Worm (Caenorhabditis elegans) whole organism, young adult: ENCODE measurements around the gene act-1.

Experiments used
- C17E4.6 ChIP-seq: fragments of 200-800 bp; sonication (Bioruptor generic); IDR thresholded peaks from 2 replicates; pipeline ENCODE4 v1.3.6; 2022; ENCODE audit warnings: missing genetic modification reagents, missing genetic modification characterization, missing compliant biosample characterization
- F10E7.11 ChIP-seq: sonication (generic microtip); optimal IDR thresholded peaks from 2 replicates; lab custom pipeline; 2017; ENCODE audit warnings: mild to moderate bottlenecking, missing genetic modification characterization, moderate library complexity, missing compliant biosample characterization
- F23B12.7 ChIP-seq: sonication (generic microtip); optimal IDR thresholded peaks from 2 replicates; lab custom pipeline; 2017; ENCODE audit warnings: missing genetic modification characterization, mild to moderate bottlenecking, missing compliant biosample characterization, antibody characterized with exemption, moderate library complexity; ENCODE audit not compliant: insufficient read depth
- F55B11.4 ChIP-seq: sonication (generic microtip); optimal IDR thresholded peaks from 2 replicates; lab custom pipeline; 2016; ENCODE audit warnings: missing compliant biosample characterization, missing genetic modification characterization, borderline replicate concordance; ENCODE audit not compliant: insufficient read depth
- F57C9.4 ChIP-seq: sonication (generic microtip); optimal IDR thresholded peaks from 2 replicates; lab custom pipeline; 2017; ENCODE audit warnings: mild to moderate bottlenecking, missing genetic modification characterization, missing compliant biosample characterization
- K12H6.12 ChIP-seq: fragments of 200-800 bp; sonication (Bioruptor generic); optimal IDR thresholded peaks from 2 replicates; lab custom pipeline; 2018; ENCODE audit warnings: mild to moderate bottlenecking, missing genetic modification characterization, missing compliant biosample characterization
- T07F8.4 ChIP-seq: sonication (generic microtip); optimal IDR thresholded peaks from 2 replicates; lab custom pipeline; 2016; ENCODE audit warnings: mild to moderate bottlenecking, missing genetic modification characterization, moderate library complexity, missing compliant biosample characterization
- Y56A3A.18 ChIP-seq: fragments of 200-800 bp; sonication (Bioruptor generic); IDR thresholded peaks from 2 replicates; pipeline ENCODE4 v1.3.6; 2022; ENCODE audit warnings: missing genetic modification reagents, missing genetic modification characterization, missing compliant biosample characterization
- Y67H2A.10 ChIP-seq: fragments of 200-800 bp; sonication (Bioruptor generic); conservative IDR thresholded peaks from 2 replicates; pipeline ENCODE4 v1.3.6; 2022; ENCODE audit warnings: missing genetic modification reagents, missing genetic modification characterization, missing compliant biosample characterization
- ZK185.1 ChIP-seq: sonication (generic microtip); optimal IDR thresholded peaks from 2 replicates; lab custom pipeline; 2016; ENCODE audit warnings: mild to moderate bottlenecking, missing genetic modification characterization, missing compliant biosample characterization; ENCODE audit not compliant: poor library complexity, severe bottlenecking
- ama-1 ChIP-seq, 3 experiments: fragments of 150-350 bp in 1 of 3; sonication (generic microtip) in 2 of 3; optimal IDR thresholded peaks; 2 replicates each; lab custom pipeline; 2014 to 2018; ENCODE audit warnings: missing biosample characterization in 2 of 3, missing genetic modification characterization in 2 of 3, missing genetic modification reagents in 2 of 3
- aptf-2 ChIP-seq: fragments of 200-800 bp; sonication (Bioruptor generic); conservative IDR thresholded peaks from 2 replicates; pipeline ENCODE4 v1.3.6; 2022; ENCODE audit warnings: missing genetic modification reagents, missing genetic modification characterization, missing compliant biosample characterization
- aptf-3 ChIP-seq: fragments of 200-800 bp; sonication (Bioruptor generic); IDR thresholded peaks from 2 replicates; pipeline ENCODE4 v1.3.6; 2022; ENCODE audit warnings: missing genetic modification characterization, missing compliant biosample characterization
- attf-5 ChIP-seq: fragments of 200-800 bp; sonication (Bioruptor generic); optimal IDR thresholded peaks from 2 replicates; lab custom pipeline; 2018; ENCODE audit warnings: mild to moderate bottlenecking, missing genetic modification characterization, missing compliant biosample characterization
- ccch-3 ChIP-seq: fragments of 200-800 bp; sonication (Bioruptor generic); optimal IDR thresholded peaks from 2 replicates; lab custom pipeline; 2018; ENCODE audit warnings: mild to moderate bottlenecking, missing genetic modification characterization, missing compliant biosample characterization
- egl-18 ChIP-seq: fragments of 200-800 bp; sonication (Bioruptor generic); IDR thresholded peaks from 2 replicates; pipeline ENCODE4 v1.3.6; 2022; ENCODE audit warnings: missing genetic modification reagents, missing genetic modification characterization, missing compliant biosample characterization
- egrh-3 ChIP-seq: fragments of 200-800 bp; sonication (Bioruptor generic); IDR thresholded peaks from 2 replicates; pipeline ENCODE4 v1.3.6; 2022; ENCODE audit warnings: missing genetic modification reagents, missing genetic modification characterization, missing compliant biosample characterization
- him-1 ChIP-seq: sonication (generic microtip); optimal IDR thresholded peaks from 2 replicates; lab custom pipeline; 2016; ENCODE audit warnings: missing genotype, missing genetic modification reagents, missing genetic modification characterization, missing compliant biosample characterization
- lag-1 ChIP-seq: fragments of 200-800 bp; sonication (Bioruptor generic); IDR thresholded peaks from 2 replicates; pipeline ENCODE4 v1.3.6; 2022; ENCODE audit warnings: missing genetic modification reagents, missing genetic modification characterization, missing compliant biosample characterization
- let-607 ChIP-seq, 2 experiments: fragments of 200-800 bp in 1 of 2; sonication (Bioruptor generic) in 1 of 2; sonication (generic microtip) in 1 of 2; optimal IDR thresholded peaks; 2 replicates each; lab custom pipeline; 2016 to 2018; ENCODE audit warnings: mild to moderate bottlenecking in 2 of 2, missing compliant biosample characterization in 2 of 2, missing genetic modification characterization in 2 of 2, moderate library complexity in 2 of 2, missing genotype in 1 of 2
- lsl-1 ChIP-seq: fragments of 200-800 bp; sonication (Bioruptor generic); optimal IDR thresholded peaks from 2 replicates; lab custom pipeline; 2018; ENCODE audit warnings: mild to moderate bottlenecking, missing genetic modification characterization, moderate library complexity, missing compliant biosample characterization
- madf-10 ChIP-seq: sonication (generic microtip); optimal IDR thresholded peaks from 2 replicates; lab custom pipeline; 2016; ENCODE audit warnings: mild to moderate bottlenecking, missing genetic modification characterization, missing compliant biosample characterization
- mel-28 ChIP-seq: sonication (generic microtip); optimal IDR thresholded peaks from 2 replicates; lab custom pipeline; 2016; ENCODE audit warnings: borderline replicate concordance, mild to moderate bottlenecking, missing genetic modification characterization, missing compliant biosample characterization
- mes-4 ChIP-seq: sonication (generic microtip); optimal IDR thresholded peaks from 2 replicates; lab custom pipeline; 2016; ENCODE audit warnings: missing genotype, missing genetic modification characterization, missing compliant biosample characterization
- nfya-2 ChIP-seq: fragments of 200-800 bp; sonication (Bioruptor generic); IDR thresholded peaks from 2 replicates; pipeline ENCODE4 v1.3.6; 2022; ENCODE audit warnings: missing genetic modification reagents, missing genetic modification characterization, missing compliant biosample characterization
- nfyb-1 ChIP-seq: fragments of 200-800 bp; sonication (Bioruptor generic); IDR thresholded peaks from 2 replicates; pipeline ENCODE4 v1.3.6; 2022; ENCODE audit warnings: missing genetic modification reagents, missing genetic modification characterization, missing compliant biosample characterization
- nhr-120 ChIP-seq: fragments of 200-800 bp; sonication (Bioruptor generic); IDR thresholded peaks from 2 replicates; pipeline ENCODE4 v1.3.6; 2022; ENCODE audit warnings: missing genetic modification characterization, missing compliant biosample characterization
- nhr-27 ChIP-seq: fragments of 200-800 bp; sonication (Bioruptor generic); optimal IDR thresholded peaks from 2 replicates; lab custom pipeline; 2018; ENCODE audit warnings: mild to moderate bottlenecking, missing genetic modification characterization, moderate library complexity, missing compliant biosample characterization
- rcor-1 ChIP-seq: fragments of 200-800 bp; sonication (Bioruptor generic); IDR thresholded peaks from 2 replicates; pipeline ENCODE4 v1.3.6; 2022; ENCODE audit warnings: missing genetic modification reagents, missing genetic modification characterization, missing compliant biosample characterization
- rec-8 ChIP-seq, 2 experiments: sonication (generic microtip); optimal IDR thresholded peaks; 2 replicates each; lab custom pipeline; 2016; ENCODE audit warnings: mild to moderate bottlenecking in 2 of 2, missing genetic modification characterization in 2 of 2, missing genetic modification reagents in 2 of 2, missing genotype in 2 of 2, missing biosample characterization in 1 of 2, missing compliant biosample characterization in 1 of 2, moderate library complexity in 1 of 2
- repo-1 ChIP-seq: sonication (generic microtip); optimal IDR thresholded peaks from 2 replicates; lab custom pipeline; 2017; ENCODE audit warnings: mild to moderate bottlenecking, missing genetic modification characterization, missing compliant biosample characterization
- sea-2 ChIP-seq: fragments of 200-800 bp; sonication (Bioruptor generic); IDR thresholded peaks from 2 replicates; pipeline ENCODE4 v1.3.6; 2022; ENCODE audit warnings: missing genetic modification characterization, missing compliant biosample characterization
- somi-1 ChIP-seq: fragments of 200-800 bp; sonication (Bioruptor generic); optimal IDR thresholded peaks from 2 replicates; lab custom pipeline; 2018; ENCODE audit warnings: mild to moderate bottlenecking, missing genetic modification characterization, missing compliant biosample characterization
- unc-62 ChIP-seq: fragments of 150-350 bp; optimal IDR thresholded peaks from 2 replicates; lab custom pipeline; 2014; ENCODE audit warnings: missing biosample characterization, missing genetic modification reagents, missing genetic modification characterization
- zim-3 ChIP-seq: sonication (generic microtip); optimal IDR thresholded peaks from 2 replicates; lab custom pipeline; 2017; ENCODE audit warnings: mild to moderate bottlenecking, missing genetic modification characterization, moderate library complexity, missing compliant biosample characterization
- ztf-6 ChIP-seq: fragments of 200-800 bp; sonication (Bioruptor generic); IDR thresholded peaks from 2 replicates; pipeline ENCODE4 v1.3.6; 2022; ENCODE audit warnings: missing genetic modification reagents, missing genetic modification characterization, missing compliant biosample characterization

Gene act-1

DNA sequence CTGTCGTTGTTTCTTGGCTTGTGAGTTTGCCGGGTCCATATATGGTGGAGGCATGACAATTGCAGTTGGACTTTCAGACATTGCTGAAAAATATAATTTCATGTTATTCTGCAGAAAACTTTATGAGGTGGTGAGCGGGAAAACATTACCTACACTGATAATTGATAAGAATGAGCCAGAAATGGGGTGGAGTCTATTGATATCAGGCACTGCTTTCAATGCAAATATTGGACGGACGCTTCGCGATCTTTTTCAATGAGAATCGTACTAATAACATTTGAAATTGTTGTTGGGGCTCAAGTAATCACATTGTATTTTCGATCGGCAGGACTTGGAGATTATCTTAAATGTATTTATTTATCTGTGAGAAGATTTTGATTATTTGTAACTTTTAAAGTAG lies 21.7 kb upstream of the act-1 start, which contains the start of gene T04C12.1:
Gene T04C12.1 (minus strand): TSS at position 90 of the 400 bp plus-strand sequence.
- TF ChIP-seq egrh-3, result no peak
- peak; percentile 6 for TF ChIP-seq ama-1 (optimal IDR thresholded peaks at IDR 0.05; lab: Kevin White, UChicago)
- no peak for TF ChIP-seq ama-1 (GFP tag; optimal IDR thresholded peaks at IDR 0.05; lab: Kevin White, UChicago)

DNA sequence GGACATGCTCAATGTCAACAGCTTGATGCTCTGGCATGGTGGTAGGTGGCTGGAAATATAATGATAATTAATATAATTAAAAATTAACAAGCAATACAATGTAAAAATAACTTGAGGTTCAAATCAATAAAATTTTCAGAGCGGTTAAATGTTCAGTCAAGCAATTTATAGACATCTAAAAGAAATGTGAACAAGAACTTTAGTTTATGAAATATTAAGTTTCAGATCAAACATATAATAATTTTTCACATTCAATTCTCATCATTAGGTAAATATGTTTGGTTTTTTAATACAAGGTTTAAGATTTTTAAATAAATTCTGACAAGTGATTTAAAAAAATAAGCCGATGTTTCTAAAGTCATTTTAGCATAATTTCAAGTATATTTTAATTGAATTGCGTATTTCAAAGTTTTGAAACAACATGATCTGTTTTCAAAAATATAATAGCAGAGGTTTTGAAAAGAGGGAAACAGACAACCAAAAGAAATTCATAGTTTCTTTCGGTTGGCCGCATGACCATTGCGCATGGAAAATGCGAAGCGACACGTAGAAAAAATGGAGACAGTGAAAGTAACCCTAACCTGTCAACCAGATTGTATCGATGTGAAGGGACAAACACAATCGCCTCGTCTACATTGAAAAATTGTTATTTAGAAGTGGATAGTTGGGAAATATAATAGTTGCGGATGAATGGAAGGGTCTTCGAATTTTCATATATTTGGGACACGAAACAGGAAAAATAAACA lies 20.4 kb upstream of the act-1 start, which contains the start of gene T04C12.11:
Gene T04C12.11 (minus strand): TSS at position 51 of the 746 bp plus-strand sequence.
- TF ChIP-seq egl-18 (no peak), mes-4 (no peak), T07F8.4 (tag; lab: Kevin White, UChicago) (no peak), repo-1 (no peak), nhr-27 (tag; lab: Kevin White, UChicago) (no peak), let-607 (tag; optimal IDR thresholded peaks at IDR 0.05; lab: Kevin White, UChicago) (no peak), attf-5 (GFP tag; lab: Kevin White, UChicago) (no peak), F10E7.11 (tag; lab: Kevin White, UChicago) (no peak), rcor-1 (GFP tag; lab: Robert Waterston, UW) (no peak)

DNA sequence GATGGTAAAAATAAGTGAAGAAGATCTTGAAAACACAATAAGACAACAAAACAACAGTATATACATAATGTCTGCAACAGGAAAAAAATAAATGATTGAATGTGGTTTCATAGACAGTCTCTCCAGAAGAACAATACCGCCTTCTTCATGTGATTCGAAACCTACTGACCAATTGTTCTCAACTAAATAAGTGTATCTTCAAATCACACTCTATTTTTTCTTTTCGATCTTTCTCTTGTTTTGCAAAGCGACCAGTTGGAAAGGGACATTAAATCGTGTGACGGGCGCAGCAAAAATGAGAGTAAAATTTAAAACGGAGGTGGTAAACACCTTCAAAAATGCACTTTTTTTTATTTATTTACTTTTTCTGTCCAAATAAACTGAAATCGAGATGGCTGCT lies 19.0 kb upstream of the act-1 start:
- TF ChIP-seq C17E4.6 (GFP tag; lab: Robert Waterston, UW) (no peak), ztf-6 (GFP tag; lab: Robert Waterston, UW) (no peak), mel-28 (tag; lab: Kevin White, UChicago) (no peak), sea-2 (no peak), aptf-2 (no peak)

ce11 chrV:11063115-11063514 lies 17.7 kb upstream of the act-1 start, which contains the start of gene T04C12.9:
Gene T04C12.9, minus strand, starts transcription at chrV:11063215.
- TF ChIP-seq ccch-3 (GFP tag; lab: Kevin White, UChicago) (no peak), him-1 (tag; lab: Kevin White, UChicago) (no peak), K12H6.12 (tag; lab: Kevin White, UChicago) (no peak), Y56A3A.18 (GFP tag; lab: Robert Waterston, UW) (no peak), somi-1 (GFP tag; lab: Kevin White, UChicago) (no peak), repo-1 (no peak), nhr-27 (tag; lab: Kevin White, UChicago) (no peak), lsl-1 (GFP tag; lab: Kevin White, UChicago) (no peak), nfyb-1 (GFP tag; lab: Robert Waterston, UW) (no peak), madf-10 (tag; lab: Kevin White, UChicago) (no peak), nfya-2 (GFP tag; lab: Robert Waterston, UW) (no peak), lag-1 (no peak), F23B12.7 (tag; lab: Kevin White, UChicago) (no peak), F57C9.4 (tag; lab: Kevin White, UChicago) (no peak), F55B11.4 (tag; lab: Kevin White, UChicago) (no peak)

DNA sequence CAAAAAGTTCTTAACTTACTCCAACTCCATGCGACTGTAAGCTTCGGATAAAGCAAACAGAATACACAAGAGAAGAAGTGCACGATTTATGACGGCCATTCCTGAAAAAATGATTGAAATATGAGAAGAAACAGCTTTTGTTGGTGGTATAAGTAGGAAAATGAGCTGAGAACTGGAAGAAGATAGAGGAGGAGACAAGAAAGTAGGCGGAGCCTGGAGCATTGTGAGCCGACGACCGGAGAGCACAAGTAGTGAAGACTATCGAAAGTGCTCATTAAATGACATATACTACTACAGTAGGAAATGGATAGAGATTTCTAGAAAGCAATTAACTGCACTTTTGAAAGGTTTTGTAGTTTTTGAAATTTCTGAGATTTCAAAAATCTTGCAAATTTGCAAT lies 15.3 kb upstream of the act-1 start, which contains the start of gene nlp-80:
Gene nlp-80 (minus strand): TSS at position 101 of the 400 bp plus-strand sequence.
- no peak for TF ChIP-seq aptf-3 (GFP tag; lab: Robert Waterston, UW)
- no peak for TF ChIP-seq Y67H2A.10 (GFP tag; lab: Robert Waterston, UW)
- TF ChIP-seq rec-8 (tag; optimal IDR thresholded peaks at IDR 0.05; lab: Kevin White, UChicago), result no peak
- no peak for TF ChIP-seq unc-62 (GFP tag; lab: Kevin White, UChicago)
- TF ChIP-seq nhr-120 (GFP tag; lab: Robert Waterston, UW), result no peak
- TF ChIP-seq ZK185.1 (tag; lab: Kevin White, UChicago), result no peak
- TF ChIP-seq zim-3 (tag; lab: Kevin White, UChicago), result no peak
